Worm (Caenorhabditis elegans) whole organism, L1 larva: ENCODE results near the gene tlp-1.

Experiments
- aly-2 ChIP-seq: fragments of 150-350 bp; optimal IDR thresholded peaks from 2 replicates; lab custom pipeline; 2014; ENCODE audit warnings: missing biosample characterization, missing genetic modification characterization
- blmp-1 ChIP-seq: fragments of 150-350 bp; optimal IDR thresholded peaks from 2 replicates; lab custom pipeline; 2014; ENCODE audit warnings: missing biosample characterization, missing genetic modification characterization
- egl-27 ChIP-seq, 2 experiments: fragments of 150-350 bp in 1 of 2; sonication (generic microtip); optimal IDR thresholded peaks; 3 replicates each; lab custom pipeline; 2017 to 2018; ENCODE audit warnings: missing biosample characterization in 2 of 2, missing genetic modification characterization in 2 of 2, missing genetic modification reagents in 2 of 2
- fos-1 ChIP-seq: fragments of 150-350 bp; optimal IDR thresholded peaks from 2 replicates; lab custom pipeline; 2014; ENCODE audit warnings: missing biosample characterization, missing genetic modification characterization
- hlh-4 ChIP-seq: sonication (generic microtip); optimal IDR thresholded peaks from 2 replicates; lab custom pipeline; 2016; ENCODE audit warnings: mild to moderate bottlenecking, missing genetic modification characterization, missing compliant biosample characterization
- lin-13 ChIP-seq: fragments of 150-350 bp; optimal IDR thresholded peaks from 2 replicates; lab custom pipeline; 2014; ENCODE audit warnings: missing biosample characterization, missing genetic modification reagents, missing genetic modification characterization
- lir-3 ChIP-seq: sonication (generic microtip); optimal IDR thresholded peaks from 2 replicates; lab custom pipeline; 2016; ENCODE audit warnings: mild to moderate bottlenecking, missing genetic modification characterization, moderate library complexity, missing compliant biosample characterization; ENCODE audit not compliant: poor library complexity
- nhr-11 ChIP-seq: fragments of 150-350 bp; optimal IDR thresholded peaks from 2 replicates; lab custom pipeline; 2014; ENCODE audit warnings: missing biosample characterization, missing genetic modification characterization
- nhr-237 ChIP-seq: fragments of 150-350 bp; optimal IDR thresholded peaks from 2 replicates; lab custom pipeline; 2014; ENCODE audit warnings: missing biosample characterization, missing genetic modification characterization
- pqm-1 ChIP-seq: sonication (generic microtip); optimal IDR thresholded peaks from 3 replicates; lab custom pipeline; 2017; ENCODE audit warnings: missing biosample characterization, missing genetic modification characterization
- vab-15 ChIP-seq: sonication (generic microtip); optimal IDR thresholded peaks from 2 replicates; lab custom pipeline; 2017; ENCODE audit warnings: missing genotype, mild to moderate bottlenecking, missing genetic modification characterization, missing compliant biosample characterization

ce11 chrIV:13664090-13664489 is 39.8 kb downstream of the tlp-1 start, which contains the start of gene Y45F10C.4:
- TF ChIP-seq blmp-1 (tag; lab: Kevin White, UChicago) (no peak), hlh-4 (tag; lab: Kevin White, UChicago) (no peak), aly-2 (tag; lab: Kevin White, UChicago) (no peak), fos-1 (tag; lab: Kevin White, UChicago) (no peak), egl-27 (tag; optimal IDR thresholded peaks at IDR 0.05; lab: Kevin White, UChicago) (no peak), lir-3 (no peak), vab-15 (tag; lab: Kevin White, UChicago) (no peak), nhr-237 (no peak), nhr-11 (tag; lab: Kevin White, UChicago) (no peak), lin-13 (GFP tag; lab: Kevin White, UChicago) (no peak), pqm-1 (no peak)
